Fruit fly (Drosophila melanogaster): ENCODE data around the gene omd.
A peak's percentile ranks its signal among the peaks of the same experiment; 100 is the strongest.

Gene omd

DNA sequence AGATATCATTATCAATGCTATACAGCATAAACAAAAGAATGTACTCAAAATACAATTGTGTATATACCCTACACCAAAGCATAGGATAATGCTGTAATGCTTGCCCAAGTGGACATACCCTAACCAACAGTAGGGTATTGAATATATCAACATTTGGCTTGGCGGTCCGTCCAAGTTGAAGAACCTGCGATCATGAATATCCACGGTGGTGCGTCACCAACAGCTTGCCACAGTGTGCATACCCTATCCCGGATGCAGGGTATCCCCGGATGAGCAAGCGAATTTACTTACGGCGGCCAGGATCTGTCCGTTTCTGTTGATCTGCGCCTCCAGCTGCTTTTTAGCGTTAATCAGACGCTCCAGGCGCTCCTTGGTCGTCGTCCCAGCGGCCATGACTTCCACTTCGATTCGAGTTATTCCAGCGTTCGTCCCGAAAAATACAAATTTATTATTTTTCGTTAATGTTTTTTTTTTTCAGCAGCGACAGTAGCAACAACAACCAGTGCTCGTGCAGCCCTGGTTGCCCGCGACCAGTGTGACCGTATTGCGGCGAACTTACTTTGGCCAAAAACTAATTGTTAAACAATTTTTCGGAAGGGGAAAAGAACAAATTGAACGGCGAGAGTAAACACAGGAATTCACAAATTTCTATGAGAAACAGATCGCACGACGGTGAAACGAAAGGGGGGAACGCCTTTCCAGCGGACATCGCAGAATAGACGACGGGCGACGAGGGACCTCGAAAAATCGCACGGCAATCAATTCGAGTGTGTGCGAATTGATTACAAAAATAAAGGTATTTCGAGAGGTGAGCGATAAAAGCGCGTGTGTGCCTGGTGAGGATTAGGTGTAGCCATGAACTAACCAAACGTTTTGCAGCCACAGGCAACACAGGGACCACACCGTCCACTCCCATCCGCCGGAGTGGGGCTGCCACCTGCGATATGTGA lies 10.6 kb downstream of the omd start, which contains the start of the genes Lkb1 and CG9588:
Gene Lkb1, plus strand, starts transcription at position 413 of the 950 bp plus-strand sequence.
Gene CG9588, minus strand, starts transcription at position 545 of the 950 bp plus-strand sequence.
- no peak for TF ChIP-seq noc (tag; optimal IDR thresholded peaks at IDR 0.05)

DNA sequence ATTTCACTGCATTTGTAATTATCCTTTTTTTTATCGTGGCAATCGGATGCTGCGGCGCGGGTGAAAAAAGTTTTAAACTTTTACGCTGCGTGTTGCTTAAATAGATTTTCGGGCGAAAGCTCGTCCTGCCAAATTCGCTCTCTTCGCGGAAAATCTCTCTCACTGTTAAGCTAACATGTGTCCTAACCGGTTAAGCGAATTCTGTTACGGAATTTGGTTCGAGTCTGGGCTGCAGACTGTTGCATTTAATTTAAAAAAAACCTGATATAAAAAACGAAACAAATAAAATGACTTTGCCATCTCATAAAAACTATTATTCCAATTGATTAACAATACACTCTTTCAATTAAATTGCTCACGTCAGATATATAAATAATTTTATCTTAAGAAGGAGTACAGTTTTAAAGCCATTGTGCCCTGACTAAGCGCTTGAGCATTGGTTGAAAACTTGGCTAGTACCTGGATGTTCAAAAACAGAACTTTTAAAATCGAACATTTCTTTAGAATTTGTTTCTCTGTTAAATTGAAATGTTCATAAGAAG lies 12.4 kb downstream of the omd start, which contains the start of gene Task6:
Gene Task6, minus strand, starts transcription at position 51 of the 542 bp plus-strand sequence.
- TF ChIP-seq noc (tag; optimal IDR thresholded peaks at IDR 0.05), result no peak

dm6 chr3R:13672898-13673297 lies 14.1 kb downstream of the omd start:
- TF ChIP-seq noc (tag; optimal IDR thresholded peaks at IDR 0.05), result no peak

DNA sequence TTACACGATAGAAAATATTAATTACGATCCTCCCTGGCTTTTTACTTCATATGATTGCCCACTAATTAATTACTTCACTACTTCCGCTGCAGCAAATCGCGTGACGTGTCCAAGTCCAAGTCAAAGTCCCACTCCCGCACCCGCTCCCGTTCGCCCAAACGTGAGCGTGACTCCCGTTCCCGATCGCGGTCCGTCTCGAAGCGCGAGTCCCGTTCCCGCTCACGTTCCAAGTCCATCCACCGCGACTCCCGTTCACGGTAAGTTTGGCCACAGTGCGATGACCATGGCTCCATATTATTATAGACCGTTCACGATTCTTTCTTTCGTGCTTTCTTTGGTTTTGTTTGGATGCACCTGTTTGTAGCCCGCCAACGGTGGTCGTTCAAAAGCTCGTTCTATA lies 21.0 kb downstream of the omd start:
- no peak for TF ChIP-seq noc (tag; optimal IDR thresholded peaks at IDR 0.05)

DNA sequence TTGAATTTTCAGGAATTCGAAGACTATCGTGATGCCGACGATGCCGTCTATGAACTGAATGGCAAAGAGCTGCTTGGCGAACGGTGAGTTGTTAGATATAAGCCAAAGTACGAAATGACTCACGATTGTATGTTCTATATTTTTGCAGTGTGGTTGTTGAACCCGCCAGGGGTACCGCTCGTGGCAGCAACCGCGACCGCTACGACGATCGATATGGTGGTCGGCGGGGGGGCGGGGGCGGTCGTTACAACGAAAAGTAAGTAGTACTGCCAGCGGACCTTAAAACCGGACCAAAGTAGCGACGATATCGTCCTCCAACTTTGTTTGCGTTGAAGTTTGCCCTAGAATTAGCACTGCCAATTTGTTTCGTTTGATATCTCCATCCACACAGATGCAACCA lies 24.9 kb downstream of the omd start:
- no peak for TF ChIP-seq noc (tag; optimal IDR thresholded peaks at IDR 0.05)

DNA sequence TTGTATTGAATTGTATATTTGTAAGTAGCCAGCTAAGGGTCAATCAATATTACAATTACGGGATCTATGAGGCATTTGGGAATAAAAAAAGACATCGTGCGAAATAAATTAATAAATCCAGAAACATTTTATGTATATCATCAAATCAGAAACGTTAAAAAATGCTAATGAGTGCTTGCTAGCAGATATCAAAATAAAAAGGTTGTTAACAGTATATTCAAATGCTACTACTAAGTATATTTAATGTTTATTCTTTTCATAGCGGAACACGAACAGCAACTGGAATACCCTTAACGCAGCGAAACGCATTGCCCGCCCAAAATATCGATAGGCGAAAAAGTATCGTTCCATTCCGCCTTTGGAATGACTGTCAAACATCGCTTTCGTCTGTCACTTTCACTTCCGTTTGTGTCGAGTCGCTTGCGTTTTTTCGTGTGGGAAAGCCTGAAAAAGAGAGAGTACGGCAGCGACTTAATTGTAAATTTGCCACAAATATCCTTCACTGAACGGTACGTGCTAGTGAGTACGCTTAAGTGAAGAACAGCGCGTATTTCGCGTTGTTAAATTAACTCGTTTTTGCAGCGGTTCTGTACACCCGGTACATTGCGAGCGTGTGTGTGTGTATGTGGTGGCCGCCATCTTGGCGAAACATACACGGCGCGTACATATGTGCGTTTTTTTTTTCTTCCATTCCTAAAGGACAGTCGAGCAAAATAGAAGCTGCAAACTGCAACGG lies 25.9 kb downstream of the omd start, which contains the start of gene B52:
Gene B52, plus strand, starts transcription at position 388 of the 736 bp plus-strand sequence.
- TF ChIP-seq noc (tag; optimal IDR thresholded peaks at IDR 0.05), result peak; percentile 71

DNA sequence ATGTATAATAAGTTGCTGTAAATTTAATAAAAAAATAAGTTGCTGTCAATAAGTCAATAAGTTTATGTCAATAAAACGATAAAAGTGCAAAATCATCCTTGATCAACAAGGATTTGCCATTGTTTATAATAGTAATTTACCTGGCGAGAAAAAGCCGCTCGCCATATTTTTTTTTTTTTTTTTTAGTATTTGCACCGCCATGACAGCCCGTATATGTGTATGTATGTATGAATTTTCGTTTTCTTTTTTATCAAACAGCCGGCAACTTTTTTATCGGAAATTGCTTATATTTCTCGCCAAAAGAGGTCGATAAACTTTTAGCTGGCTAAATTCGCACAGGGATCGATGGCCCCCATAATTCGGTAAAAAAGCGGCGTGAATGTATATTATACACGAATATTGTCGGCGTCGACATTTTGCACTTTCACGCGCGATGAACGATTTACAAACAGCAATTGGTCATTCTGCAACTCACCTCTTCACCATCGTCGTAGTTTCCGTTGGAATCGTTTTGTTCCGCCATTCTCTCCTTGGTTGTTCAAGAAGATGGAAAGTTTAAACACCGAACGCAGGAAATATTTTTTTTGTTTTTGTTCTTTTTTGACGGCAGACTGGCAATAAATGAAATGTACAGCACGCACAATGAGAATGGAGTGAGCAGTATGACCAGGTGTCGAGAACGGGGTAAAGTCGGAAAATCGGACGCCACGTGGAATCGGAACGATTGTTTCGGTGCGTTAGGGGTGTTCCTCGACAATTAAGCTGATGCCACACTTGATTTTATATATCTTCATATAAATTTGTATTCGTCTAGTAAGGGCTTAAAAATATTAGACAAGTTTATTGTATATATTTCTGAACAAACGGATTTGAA lies 26.9 kb downstream of the omd start, which contains the start of gene Hrb87F:
Gene Hrb87F, minus strand, starts transcription at position 667 of the 874 bp plus-strand sequence.
- no peak for TF ChIP-seq noc (tag; optimal IDR thresholded peaks at IDR 0.05)

DNA sequence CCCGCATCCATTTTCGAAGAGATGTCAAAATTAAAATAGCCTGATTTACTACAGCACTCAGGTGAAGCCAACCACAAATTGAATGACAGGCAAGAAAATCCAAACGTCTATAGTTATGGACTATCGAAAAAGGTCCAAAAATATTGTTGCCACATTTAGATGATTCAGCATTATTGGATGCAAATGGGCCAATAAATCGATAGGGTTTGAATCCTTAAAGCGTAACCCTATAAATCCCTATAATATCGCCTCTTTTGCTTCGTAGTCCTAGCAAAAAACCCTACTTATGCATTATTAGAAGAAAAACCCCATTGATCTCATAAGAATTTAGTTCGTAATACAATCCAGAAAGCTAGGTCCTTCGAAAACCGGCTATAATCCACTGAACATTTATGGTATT lies 30.7 kb downstream of the omd start, which contains the start of gene Rbp4:
Gene Rbp4, minus strand, starts transcription at position 101 of the 400 bp plus-strand sequence.
- no peak for TF ChIP-seq noc (tag; optimal IDR thresholded peaks at IDR 0.05)

dm6 chr3R:13647734-13648541 lies 39.1 kb downstream of the omd start:
- no peak for TF ChIP-seq noc (tag; optimal IDR thresholded peaks at IDR 0.05)

DNA sequence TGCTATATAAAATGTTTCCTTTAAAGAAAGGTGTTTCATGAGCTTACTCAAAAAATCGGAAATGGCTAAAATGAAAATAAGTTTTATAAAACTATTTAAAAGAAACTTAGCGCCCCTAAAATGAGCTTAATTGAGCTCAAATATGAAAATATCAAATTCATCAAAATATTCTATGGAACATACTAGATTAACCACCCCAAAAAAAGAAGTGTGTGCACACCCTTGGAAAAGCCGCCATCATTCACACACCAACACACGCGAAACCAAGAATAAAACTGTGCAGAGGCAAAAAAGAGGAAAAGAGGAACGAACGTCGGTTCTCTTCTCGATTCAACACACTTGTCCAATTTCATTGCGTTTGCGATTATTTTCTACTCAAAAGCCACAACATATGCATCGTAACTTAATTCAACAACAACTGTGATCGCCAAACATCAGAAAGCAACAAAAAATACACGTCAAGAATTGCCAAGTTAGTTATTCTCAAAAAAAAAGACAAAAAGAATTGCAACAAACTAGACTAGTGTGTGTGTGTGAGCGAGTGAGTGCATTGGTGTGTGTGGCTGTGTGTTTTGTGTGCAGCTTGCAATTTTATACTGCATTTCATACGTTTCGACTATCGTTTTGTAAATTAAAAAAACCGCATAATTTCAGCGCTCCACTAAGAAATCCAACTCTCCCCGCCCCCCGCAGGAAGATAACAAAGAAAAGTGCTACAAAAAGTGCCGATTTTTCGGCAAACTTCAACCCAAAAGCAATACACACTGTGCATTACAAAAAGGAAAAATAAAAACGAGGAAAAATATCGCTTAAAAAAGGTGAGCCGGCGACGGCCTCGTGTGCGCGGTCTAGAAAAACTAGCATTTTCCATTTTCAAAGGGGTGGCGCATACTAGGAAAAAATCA lies 40.0 kb downstream of the omd start, which contains the start of gene rin:
Gene rin, plus strand, starts transcription at position 276 of the 905 bp plus-strand sequence.
- TF ChIP-seq noc (tag; optimal IDR thresholded peaks at IDR 0.05), result no peak

- TF ChIP-seq noc (tag; optimal IDR thresholded peaks at IDR 0.05), result no peak
Observed at dm6 chr3R:13645874-13646370, 41.1 kb downstream of the omd start, which contains the start of gene sqd. sqd (minus strand) TSS chr3R:13646304.

DNA sequence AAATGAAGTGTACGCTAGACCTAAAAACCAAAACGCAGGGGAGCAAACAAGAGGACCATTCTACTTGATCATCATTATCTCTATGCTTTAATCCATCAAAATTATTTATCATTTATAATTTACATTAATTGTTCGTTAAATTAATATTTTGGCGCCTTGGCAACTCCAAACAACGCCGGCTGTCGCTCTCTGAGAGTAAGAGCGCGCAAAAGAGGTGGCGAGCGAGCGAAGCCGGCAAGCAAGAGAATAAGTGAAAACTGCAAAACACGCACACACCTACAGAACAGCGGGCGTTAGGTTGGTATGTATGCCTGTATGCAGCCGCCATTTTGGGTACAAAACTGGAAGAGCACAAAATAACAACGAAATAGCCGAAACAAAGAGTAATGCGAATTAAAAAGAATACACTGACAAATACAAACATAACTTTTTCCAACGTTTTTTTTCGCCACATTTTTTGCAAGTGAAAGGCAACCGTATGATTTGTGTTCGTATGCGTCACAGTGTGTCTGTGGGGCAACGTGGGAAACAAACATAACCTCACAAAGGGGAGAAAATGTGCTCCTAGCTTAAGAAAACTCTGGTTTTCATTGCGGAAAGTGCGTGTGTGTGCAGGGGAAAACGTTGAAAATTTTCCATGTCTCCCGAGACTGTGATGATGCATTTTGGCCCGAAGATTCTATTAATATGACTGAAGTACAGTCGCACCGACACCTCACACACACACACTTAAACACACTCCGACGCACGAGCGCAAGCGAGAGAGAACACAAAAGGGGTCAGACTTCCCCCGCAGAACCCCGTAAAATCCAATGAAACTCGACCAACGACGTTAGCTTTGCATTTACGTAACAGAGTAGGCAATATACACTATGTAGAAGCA lies 42.0 kb downstream of the omd start:
- no peak for TF ChIP-seq noc (tag; optimal IDR thresholded peaks at IDR 0.05)
